Worm (Caenorhabditis elegans) whole organism, early embryonic: Measurements from ENCODE around the gene mms-19.

ENCODE experiments used
- ama-1 ChIP-seq: fragments of 150-350 bp; optimal IDR thresholded peaks from 2 replicates; lab custom pipeline; 2014
- ceh-36 ChIP-seq: sonication (generic microtip); optimal IDR thresholded peaks from 2 replicates; lab custom pipeline; 2016; ENCODE audit warnings: missing genetic modification characterization, inconsistent platforms, missing compliant biosample characterization
- flt-1 ChIP-seq: fragments of 200-800 bp; sonication (Bioruptor generic); IDR thresholded peaks from 2 replicates; pipeline ENCODE4 v1.3.6; 2022; ENCODE audit warnings: missing genetic modification characterization, missing compliant biosample characterization
- hmbx-1 ChIP-seq: sonication (generic microtip); optimal IDR thresholded peaks from 2 replicates; lab custom pipeline; 2016; ENCODE audit warnings: mild to moderate bottlenecking, missing genetic modification characterization, missing compliant biosample characterization
- hnd-1 ChIP-seq: sonication (generic microtip); optimal IDR thresholded peaks from 2 replicates; lab custom pipeline; 2016; ENCODE audit warnings: missing genetic modification characterization, missing compliant biosample characterization
- pes-1 ChIP-seq: fragments of 200-800 bp; sonication (Bioruptor generic); IDR thresholded peaks from 2 replicates; pipeline ENCODE4 v1.3.6; 2022; ENCODE audit warnings: missing genetic modification reagents, missing genetic modification characterization, missing compliant biosample characterization
- sea-1 ChIP-seq: fragments of 200-800 bp; sonication (Bioruptor generic); conservative IDR thresholded peaks from 2 replicates; pipeline ENCODE4 v1.3.6; 2022; ENCODE audit warnings: missing genetic modification characterization, missing compliant biosample characterization

- TF ChIP-seq hnd-1 (tag; lab: Kevin White, UChicago) (no peak), ama-1 (no peak), flt-1 (GFP tag; lab: Robert Waterston, UW) (no peak), ceh-36 (tag; lab: Kevin White, UChicago) (no peak), pes-1 (GFP tag; lab: Robert Waterston, UW) (no peak), hmbx-1 (tag; lab: Kevin White, UChicago) (no peak), sea-1 (GFP tag; lab: Robert Waterston, UW) (no peak)
Measured at ce11 chrV:5488766-5489165, 25.4 kb upstream of the mms-19 start, which contains the start of gene grl-18.
